Fruit fly (Drosophila melanogaster) whole organism, embryonic: ENCODE measurements around the gene Ubc7.

Source experiments
- ATbp ChIP-seq: fragments of 200-800 bp; sonication (Bioruptor generic); optimal IDR thresholded peaks from 2 replicates; lab custom pipeline; 2017; ENCODE audit warnings: missing biosample characterization, mild to moderate bottlenecking, missing genetic modification characterization, missing genetic modification reagents
- Adf1 ChIP-seq: fragments of 200-800 bp; sonication (Bioruptor generic); IDR thresholded peaks from 2 replicates; pipeline ENCODE4 v1.3.6; 2022; ENCODE audit warnings: missing biosample characterization, missing genetic modification characterization
- BEAF-32 ChIP-seq: fragments of 200-800 bp; sonication (Bioruptor generic); optimal IDR thresholded peaks from 3 replicates; lab custom pipeline; 2017; ENCODE audit warnings: missing biosample characterization, missing genetic modification characterization, mild to moderate bottlenecking, moderate library complexity, missing genetic modification reagents
- Bgb ChIP-seq: fragments of 200-800 bp; sonication (Bioruptor generic); IDR thresholded peaks from 2 replicates; pipeline ENCODE4 v1.3.6; 2022; ENCODE audit warnings: missing biosample characterization, missing genetic modification characterization; ENCODE audit not compliant: partially characterized antibody
- CG1024 ChIP-seq: fragments of 200-800 bp; sonication (Bioruptor generic); IDR thresholded peaks from 2 replicates; pipeline ENCODE4 v1.3.6; 2022; ENCODE audit warnings: missing biosample characterization, missing genetic modification characterization
- CG10431 ChIP-seq: fragments of 200-800 bp; sonication (Bioruptor generic); optimal IDR thresholded peaks from 3 replicates; lab custom pipeline; 2018; ENCODE audit warnings: missing biosample characterization, mild to moderate bottlenecking, missing genetic modification characterization
- CG10959 ChIP-seq: fragments of 200-800 bp; sonication (Bioruptor generic); IDR thresholded peaks from 2 replicates; pipeline ENCODE4 v1.3.6; 2022; ENCODE audit warnings: missing biosample characterization, missing genetic modification characterization
- CG11398 ChIP-seq: fragments of 200-800 bp; sonication (Bioruptor generic); optimal IDR thresholded peaks from 2 replicates; lab custom pipeline; 2016; ENCODE audit warnings: missing biosample characterization, missing genetic modification characterization
- CG13123 ChIP-seq: fragments of 200-800 bp; sonication (Bioruptor generic); optimal IDR thresholded peaks from 2 replicates; lab custom pipeline; 2016; ENCODE audit warnings: missing biosample characterization, missing genetic modification characterization
- CG13287 ChIP-seq: fragments of 200-800 bp; sonication (Bioruptor generic); IDR thresholded peaks from 2 replicates; pipeline ENCODE4 v1.3.6; 2022; ENCODE audit warnings: missing biosample characterization, missing genetic modification characterization; ENCODE audit not compliant: partially characterized antibody
- CG14050 ChIP-seq: fragments of 200-800 bp; sonication (Bioruptor generic); IDR thresholded peaks from 3 replicates; pipeline ENCODE4 v1.3.6; 2022; ENCODE audit warnings: missing biosample characterization, missing genetic modification characterization
- CG15601 ChIP-seq: fragments of 200-800 bp; sonication (Bioruptor generic); optimal IDR thresholded peaks from 3 replicates; lab custom pipeline; 2019; ENCODE audit warnings: missing biosample characterization, mild to moderate bottlenecking, missing genetic modification characterization, moderate library complexity
- CG17829 ChIP-seq: fragments of 200-800 bp; optimal IDR thresholded peaks from 2 replicates; lab custom pipeline; 2019; ENCODE audit warnings: missing biosample characterization, mild to moderate bottlenecking, missing genetic modification characterization, moderate library complexity
- CG18764 ChIP-seq: fragments of 200-800 bp; sonication (Bioruptor generic); optimal IDR thresholded peaks from 3 replicates; lab custom pipeline; 2016; ENCODE audit warnings: missing biosample characterization, missing genetic modification characterization
- CG30020 ChIP-seq: fragments of 200-800 bp; optimal IDR thresholded peaks from 2 replicates; lab custom pipeline; 2019; ENCODE audit warnings: missing biosample characterization, mild to moderate bottlenecking, missing genetic modification characterization, moderate library complexity
- CG31365 ChIP-seq: fragments of 200-800 bp; sonication (Bioruptor generic); optimal IDR thresholded peaks from 2 replicates; lab custom pipeline; 2018; ENCODE audit warnings: missing biosample characterization, mild to moderate bottlenecking, missing genetic modification characterization
- CG33557 ChIP-seq: fragments of 200-800 bp; sonication (Bioruptor generic); optimal IDR thresholded peaks from 2 replicates; lab custom pipeline; 2019; ENCODE audit warnings: missing biosample characterization, mild to moderate bottlenecking, missing genetic modification characterization, moderate library complexity
- CG34224 ChIP-seq: fragments of 200-800 bp; sonication (Bioruptor generic); IDR thresholded peaks from 3 replicates; pipeline ENCODE4 v1.3.6; 2022; ENCODE audit warnings: missing biosample characterization, missing genetic modification characterization; ENCODE audit not compliant: partially characterized antibody
- CG4360 ChIP-seq: fragments of 200-800 bp; sonication (Bioruptor generic); IDR thresholded peaks from 2 replicates; pipeline ENCODE4 v1.3.6; 2022; ENCODE audit warnings: missing biosample characterization, missing genetic modification characterization
- CG4617 ChIP-seq: fragments of 200-800 bp; sonication (Bioruptor generic); optimal IDR thresholded peaks from 3 replicates; lab custom pipeline; 2016; ENCODE audit warnings: missing biosample characterization, missing genetic modification characterization, borderline replicate concordance
- CG8359 ChIP-seq: fragments of 200-800 bp; sonication (Bioruptor generic); optimal IDR thresholded peaks from 2 replicates; lab custom pipeline; 2017; ENCODE audit warnings: missing biosample characterization, mild to moderate bottlenecking, missing genetic modification characterization, borderline replicate concordance
- Dp ChIP-seq: fragments of 200-800 bp; sonication (Bioruptor generic); optimal IDR thresholded peaks from 2 replicates; lab custom pipeline; 2018; ENCODE audit warnings: missing biosample characterization, mild to moderate bottlenecking, missing genetic modification characterization, moderate library complexity
- Hsf ChIP-seq: fragments of 200-800 bp; sonication (Bioruptor generic); optimal IDR thresholded peaks from 3 replicates; lab custom pipeline; 2016; ENCODE audit warnings: missing biosample characterization, missing genetic modification characterization
- Med ChIP-seq: fragments of 200-800 bp; sonication (Bioruptor generic); peaks from one replicate; lab custom pipeline; 2016; ENCODE audit warnings: missing biosample characterization, missing genetic modification characterization, mild to moderate bottlenecking, inconsistent platforms, moderate library complexity
- Mrtf ChIP-seq: fragments of 200-800 bp; sonication (Bioruptor generic); IDR thresholded peaks from 3 replicates; pipeline ENCODE4 v1.3.6; 2022; ENCODE audit warnings: missing biosample characterization, missing genetic modification characterization
- Nf-YC ChIP-seq: fragments of 200-800 bp; optimal IDR thresholded peaks from 3 replicates; lab custom pipeline; 2019; ENCODE audit warnings: missing biosample characterization, mild to moderate bottlenecking, missing genetic modification characterization, moderate library complexity
- Opbp ChIP-seq: fragments of 200-800 bp; sonication (Bioruptor generic); IDR thresholded peaks from 3 replicates; pipeline ENCODE4 v1.3.6; 2022; ENCODE audit warnings: missing biosample characterization, missing genetic modification characterization; ENCODE audit not compliant: partially characterized antibody
- Pdp1 ChIP-seq, 2 experiments: fragments of 200-800 bp; sonication (Bioruptor generic); optimal IDR thresholded peaks; 3 replicates each; lab custom pipeline; 2016; ENCODE audit warnings: missing biosample characterization in 2 of 2, missing genetic modification characterization in 2 of 2, mild to moderate bottlenecking in 1 of 2, moderate library complexity in 1 of 2
- Ptx1 ChIP-seq: fragments of 200-800 bp; sonication (Bioruptor generic); IDR thresholded peaks from 2 replicates; pipeline ENCODE4 v1.3.6; 2022; ENCODE audit warnings: missing biosample characterization, missing genetic modification characterization
- Rx ChIP-seq: fragments of 200-800 bp; sonication (Bioruptor generic); IDR thresholded peaks from 2 replicates; pipeline ENCODE4 v1.3.6; 2022; ENCODE audit warnings: missing biosample characterization, missing genetic modification characterization
- ap ChIP-seq: fragments of 200-800 bp; sonication (Bioruptor generic); IDR thresholded peaks from 2 replicates; pipeline ENCODE4 v1.3.6; 2022; ENCODE audit warnings: missing biosample characterization, missing genetic modification characterization
- ato ChIP-seq: fragments of 200-800 bp; sonication (Bioruptor generic); IDR thresholded peaks from 2 replicates; pipeline ENCODE4 v1.3.6; 2022; ENCODE audit warnings: missing biosample characterization, missing genetic modification characterization; ENCODE audit not compliant: partially characterized antibody
- da ChIP-seq: fragments of 200-800 bp; sonication (Bioruptor generic); optimal IDR thresholded peaks from 2 replicates; lab custom pipeline; 2016; ENCODE audit warnings: missing biosample characterization, missing genetic modification characterization
- esg ChIP-seq: fragments of 200-800 bp; sonication (Bioruptor generic); conservative IDR thresholded peaks from 2 replicates; pipeline ENCODE4 v1.3.6; 2022; ENCODE audit warnings: missing biosample characterization, missing genetic modification characterization
- fd102C ChIP-seq: fragments of 200-800 bp; sonication (Bioruptor generic); optimal IDR thresholded peaks from 2 replicates; lab custom pipeline; 2018; ENCODE audit warnings: missing biosample characterization, mild to moderate bottlenecking, missing genetic modification characterization, moderate library complexity
- fd3F ChIP-seq: fragments of 200-800 bp; sonication (Bioruptor generic); optimal IDR thresholded peaks from 2 replicates; lab custom pipeline; 2018; ENCODE audit warnings: missing biosample characterization, mild to moderate bottlenecking, missing genetic modification characterization, moderate library complexity
- fru ChIP-seq: fragments of >200 bp; optimal IDR thresholded peaks from 2 replicates; lab custom pipeline; 2017
- gce ChIP-seq: fragments of 200-800 bp; sonication (Bioruptor generic); IDR thresholded peaks from 3 replicates; pipeline ENCODE4 v1.3.6; 2022; ENCODE audit warnings: missing biosample characterization, missing genetic modification characterization
- grn ChIP-seq: fragments of 200-800 bp; sonication (Bioruptor generic); optimal IDR thresholded peaks from 3 replicates; lab custom pipeline; 2017; ENCODE audit warnings: missing biosample characterization, missing genetic modification characterization
- gt ChIP-seq: fragments of 200-800 bp; sonication (Bioruptor generic); IDR thresholded peaks from 2 replicates; pipeline ENCODE4 v1.3.6; 2022; ENCODE audit warnings: missing biosample characterization, missing genetic modification characterization
- hb ChIP-seq: fragments of 200-800 bp; sonication (Bioruptor generic); IDR thresholded peaks from 3 replicates; pipeline ENCODE4 v1.3.6; 2022; ENCODE audit warnings: missing biosample characterization, missing genetic modification characterization; ENCODE audit not compliant: partially characterized antibody
- knrl ChIP-seq: fragments of 200-800 bp; sonication (Bioruptor generic); IDR thresholded peaks from 3 replicates; pipeline ENCODE4 v1.3.6; 2022; ENCODE audit warnings: missing biosample characterization, missing genetic modification characterization; ENCODE audit not compliant: partially characterized antibody
- nmo ChIP-seq: fragments of 200-800 bp; sonication (Bioruptor generic); optimal IDR thresholded peaks from 2 replicates; lab custom pipeline; 2018; ENCODE audit warnings: missing biosample characterization, mild to moderate bottlenecking, missing genetic modification characterization, moderate library complexity
- otp ChIP-seq: fragments of 200-800 bp; sonication (Bioruptor generic); IDR thresholded peaks from 3 replicates; pipeline ENCODE4, ENCODE4 v1.3.6; 2022; ENCODE audit warnings: missing biosample characterization, missing genetic modification characterization
- pb ChIP-seq: fragments of 200-800 bp; sonication (Bioruptor generic); optimal IDR thresholded peaks from 3 replicates; lab custom pipeline; 2016; ENCODE audit warnings: missing biosample characterization, missing genetic modification characterization
- sim ChIP-seq: fragments of 200-800 bp; sonication (Bioruptor generic); IDR thresholded peaks from 2 replicates; pipeline ENCODE4 v1.3.6; 2022; ENCODE audit warnings: missing biosample characterization, missing genetic modification characterization
- stc ChIP-seq: fragments of 200-800 bp; sonication (Bioruptor generic); IDR thresholded peaks from 2 replicates; pipeline ENCODE4 v1.3.6; 2022; ENCODE audit warnings: missing biosample characterization, missing genetic modification characterization
- unc-4 ChIP-seq: fragments of 200-800 bp; sonication (Bioruptor generic); IDR thresholded peaks from 2 replicates; pipeline ENCODE4 v1.3.6; 2022; ENCODE audit warnings: missing biosample characterization, missing genetic modification characterization; ENCODE audit not compliant: partially characterized antibody
- vfl ChIP-seq: fragments of 200-800 bp; sonication (Bioruptor generic); optimal IDR thresholded peaks from 2 replicates; lab custom pipeline; 2016; ENCODE audit warnings: missing biosample characterization, missing genetic modification characterization
- vnd ChIP-seq: fragments of 200-800 bp; sonication (Bioruptor generic); IDR thresholded peaks from 3 replicates; pipeline ENCODE4 v1.3.6; 2022; ENCODE audit warnings: missing biosample characterization, missing genetic modification characterization; ENCODE audit not compliant: partially characterized antibody
- zen2 ChIP-seq: fragments of 200-800 bp; sonication (Bioruptor generic); IDR thresholded peaks from 3 replicates; pipeline ENCODE4 v1.3.6; 2022; ENCODE audit warnings: missing biosample characterization, missing genetic modification characterization; ENCODE audit not compliant: partially characterized antibody

Gene Ubc7

dm6 chrX:16593418-16593817, at the start of gene Ubc7, which contains the start of gene SMC3:
Gene Ubc7, plus strand, starts transcription at chrX:16593677.
Gene SMC3, minus strand, starts transcription at chrX:16593439.
- TF ChIP-seq CG13123 (GFP tag; lab: Kevin White, UChicago), result no peak
- TF ChIP-seq Pdp1 (GFP tag; optimal IDR thresholded peaks at IDR 0.05; lab: Kevin White, UChicago), result peak in 1 of 2 experiments; percentile 14
- TF ChIP-seq Mrtf, result no peak
- TF ChIP-seq stc (GFP tag; lab: Robert Waterston, UW), result no peak
- peak; percentile 93 for TF ChIP-seq CG13287
- TF ChIP-seq CG10959, result no peak
- no peak for TF ChIP-seq da (GFP tag; lab: Kevin White, UChicago)
- TF ChIP-seq unc-4 (GFP tag; lab: Robert Waterston, UW), result peak; percentile 89
- TF ChIP-seq CG15601 (tag; lab: Kevin White, UChicago), result no peak
- TF ChIP-seq CG17829 (tag; lab: Kevin White, UChicago), result no peak
- TF ChIP-seq CG1024 (GFP tag; lab: Robert Waterston, UW), result no peak
- TF ChIP-seq CG33557 (GFP tag; lab: Kevin White, UChicago), result no peak
- TF ChIP-seq zen2 (GFP tag; lab: Robert Waterston, UW), result peak; percentile 89
- TF ChIP-seq CG34224 (GFP tag; lab: Robert Waterston, UW), result peak; percentile 95
- no peak for TF ChIP-seq Hsf (GFP tag; lab: Kevin White, UChicago)
- peak; percentile 86; the same call in 2 of the 3 replicates for TF ChIP-seq knrl (GFP tag; lab: Robert Waterston, UW)
- no peak for TF ChIP-seq gce (GFP tag; lab: Robert Waterston, UW)
- TF ChIP-seq Dp (GFP tag; lab: Kevin White, UChicago), result peak; percentile 43
- no peak for TF ChIP-seq CG18764 (GFP tag; lab: Kevin White, UChicago)
- no peak for TF ChIP-seq esg (GFP tag; lab: Robert Waterston, UW)
- TF ChIP-seq CG10431 (GFP tag; lab: Kevin White, UChicago), result no peak
- TF ChIP-seq CG11398, result no peak
- no peak for TF ChIP-seq grn
- no peak for TF ChIP-seq CG14050 (GFP tag; lab: Robert Waterston, UW)
- TF ChIP-seq CG30020, result peak; percentile 49
- no peak for TF ChIP-seq ATbp (GFP tag; lab: Kevin White, UChicago)
- TF ChIP-seq Bgb (GFP tag; lab: Robert Waterston, UW), result peak; percentile 88
- TF ChIP-seq ato (GFP tag; lab: Robert Waterston, UW), result peak; percentile 87
- TF ChIP-seq otp (GFP tag; lab: Robert Waterston, UW), result no peak
- TF ChIP-seq Adf1 (GFP tag; lab: Robert Waterston, UW), result no peak
- TF ChIP-seq CG4360 (GFP tag; lab: Robert Waterston, UW), result peak; percentile 70
- TF ChIP-seq vnd (GFP tag; lab: Robert Waterston, UW), result peak; percentile 96
- no peak for TF ChIP-seq Ptx1 (GFP tag; lab: Robert Waterston, UW)
- peak; percentile 70 for TF ChIP-seq Med (GFP tag; lab: Kevin White, UChicago)
- TF ChIP-seq fd3F (GFP tag; lab: Kevin White, UChicago), result no peak
- TF ChIP-seq CG31365 (tag; lab: Kevin White, UChicago), result no peak
- TF ChIP-seq CG4617 (GFP tag; lab: Kevin White, UChicago), result peak; percentile 23
- TF ChIP-seq Opbp (GFP tag; lab: Robert Waterston, UW), result peak; percentile 69; the same call in 1 of the 3 replicates
- TF ChIP-seq fd102C (GFP tag; lab: Kevin White, UChicago), result no peak
- TF ChIP-seq gt (GFP tag; lab: Robert Waterston, UW), result no peak
- no peak for TF ChIP-seq Rx (GFP tag; lab: Robert Waterston, UW)
- TF ChIP-seq hb, result peak; percentile 95
- TF ChIP-seq CG8359 (GFP tag; lab: Kevin White, UChicago), result no peak
- peak; percentile 16 for TF ChIP-seq nmo
- TF ChIP-seq sim (GFP tag; lab: Robert Waterston, UW), result no peak
- TF ChIP-seq vfl (GFP tag; lab: Kevin White, UChicago), result no peak
- TF ChIP-seq BEAF-32 (GFP tag; lab: Kevin White, UChicago), result peak; percentile 85
- TF ChIP-seq fru (lab: Kevin White, UChicago), result no peak
- no peak for TF ChIP-seq pb
- TF ChIP-seq ap, result no peak
- peak; percentile 6 for TF ChIP-seq Nf-YC (tag; lab: Kevin White, UChicago)
